Fruit fly (Drosophila melanogaster) whole organism: ENCODE measurements around the gene Sry-delta.

Experiments
- EcR ChIP-seq, 2 experiments: fragments of >200 bp; optimal IDR thresholded peaks; 2 replicates each; lab custom pipeline; 2017; ENCODE audit warnings: missing biosample characterization in 2 of 2, missing genetic modification characterization in 2 of 2, missing genetic modification reagents in 2 of 2
- psq ChIP-seq: fragments of >200 bp; optimal IDR thresholded peaks from 2 replicates; lab custom pipeline; 2017

dm6 chr3R:30046029-30047001 is 3.2 kb downstream of the Sry-delta start, which contains the start of the genes RpL32 and CG7943:
- TF ChIP-seq psq (lab: Kevin White, UChicago) (no peak), EcR (GFP tag; optimal IDR thresholded peaks at IDR 0.05; lab: Kevin White, UChicago) (no peak)
